Fruit fly (Drosophila melanogaster) whole organism, embryonic: ENCODE results near the gene PolA1.
A peak's percentile ranks its signal among the peaks of the same experiment; 100 is the strongest.

Experiments used
- B-H1 ChIP-seq: fragments of 200-800 bp; sonication (Bioruptor generic); IDR thresholded peaks from 3 replicates; pipeline ENCODE4 v1.3.6; 2022; ENCODE audit warnings: missing biosample characterization, missing genetic modification characterization
- Blimp-1 ChIP-seq: fragments of 200-800 bp; sonication (Bioruptor generic); optimal IDR thresholded peaks from 3 replicates; lab custom pipeline; 2018; ENCODE audit warnings: missing biosample characterization, missing genetic modification characterization, mild to moderate bottlenecking, moderate library complexity, missing genetic modification reagents
- CG11695 ChIP-seq: fragments of 200-800 bp; sonication (Bioruptor generic); IDR thresholded peaks from 3 replicates; pipeline ENCODE4 v1.3.6; 2022; ENCODE audit warnings: missing biosample characterization, missing genetic modification characterization
- CG13424 ChIP-seq: fragments of 200-800 bp; sonication (Bioruptor generic); optimal IDR thresholded peaks from 2 replicates; lab custom pipeline; 2019; ENCODE audit warnings: missing biosample characterization, mild to moderate bottlenecking, missing genetic modification characterization, moderate library complexity
- CG15011 ChIP-seq: fragments of 200-800 bp; sonication (Bioruptor generic); optimal IDR thresholded peaks from 3 replicates; lab custom pipeline; 2018; ENCODE audit warnings: missing biosample characterization, mild to moderate bottlenecking, missing genetic modification characterization
- CG17359 ChIP-seq: fragments of 200-800 bp; sonication (Bioruptor generic); optimal IDR thresholded peaks from 3 replicates; lab custom pipeline; 2018; ENCODE audit warnings: missing biosample characterization, mild to moderate bottlenecking, missing genetic modification characterization, moderate library complexity
- CG18262 ChIP-seq: fragments of 200-800 bp; optimal IDR thresholded peaks from 3 replicates; lab custom pipeline; 2019; ENCODE audit warnings: missing biosample characterization, mild to moderate bottlenecking, missing genetic modification characterization, moderate library complexity
- CG2889 ChIP-seq: fragments of 200-800 bp; sonication (Bioruptor generic); IDR thresholded peaks from 3 replicates; pipeline ENCODE4 v1.3.6; 2022; ENCODE audit warnings: missing biosample characterization, missing genetic modification characterization
- CG4730 ChIP-seq: fragments of 200-800 bp; sonication (Bioruptor generic); IDR thresholded peaks from 2 replicates; pipeline ENCODE4 v1.3.6; 2022; ENCODE audit warnings: missing biosample characterization, missing genetic modification characterization
- CG6689 ChIP-seq: fragments of 200-800 bp; sonication (Bioruptor generic); IDR thresholded peaks from 2 replicates; pipeline ENCODE4 v1.3.6; 2022; ENCODE audit warnings: missing biosample characterization, missing genetic modification characterization
- CG7786 ChIP-seq: fragments of 200-800 bp; sonication (Bioruptor generic); optimal IDR thresholded peaks from 2 replicates; lab custom pipeline; 2016; ENCODE audit warnings: missing biosample characterization, missing genetic modification characterization
- CG8388 ChIP-seq: fragments of 200-800 bp; sonication (Bioruptor generic); optimal IDR thresholded peaks from 2 replicates; lab custom pipeline; 2019; ENCODE audit warnings: missing biosample characterization, mild to moderate bottlenecking, missing genetic modification characterization, moderate library complexity
- CG8924 ChIP-seq: fragments of 200-800 bp; optimal IDR thresholded peaks from 3 replicates; lab custom pipeline; 2019; ENCODE audit warnings: missing biosample characterization, mild to moderate bottlenecking, missing genetic modification characterization, moderate library complexity
- CG9215 ChIP-seq: fragments of 200-800 bp; sonication (Bioruptor generic); IDR thresholded peaks from 2 replicates; pipeline ENCODE4 v1.3.6; 2022; ENCODE audit warnings: missing biosample characterization, missing genetic modification characterization
- CoRest ChIP-seq: fragments of 200-800 bp; sonication (Bioruptor generic); optimal IDR thresholded peaks from 3 replicates; lab custom pipeline; 2018; ENCODE audit warnings: missing biosample characterization, mild to moderate bottlenecking, missing genetic modification characterization, moderate library complexity
- CrebB ChIP-seq: fragments of 200-800 bp; sonication (Bioruptor generic); optimal IDR thresholded peaks from 3 replicates; lab custom pipeline; 2018; ENCODE audit warnings: missing biosample characterization, mild to moderate bottlenecking, missing genetic modification characterization
- D19A ChIP-seq: fragments of 200-800 bp; optimal IDR thresholded peaks from 3 replicates; lab custom pipeline; 2019; ENCODE audit warnings: missing biosample characterization, mild to moderate bottlenecking, missing genetic modification characterization, moderate library complexity
- D19B ChIP-seq: fragments of 200-800 bp; sonication (Bioruptor generic); optimal IDR thresholded peaks from 2 replicates; lab custom pipeline; 2017; ENCODE audit warnings: missing biosample characterization, mild to moderate bottlenecking, missing genetic modification characterization
- Drgx ChIP-seq: fragments of 200-800 bp; sonication (Bioruptor generic); IDR thresholded peaks from 2 replicates; pipeline ENCODE4 v1.3.6; 2022; ENCODE audit warnings: missing biosample characterization, missing genetic modification characterization
- ERR ChIP-seq: fragments of 200-800 bp; sonication (Bioruptor generic); optimal IDR thresholded peaks from 2 replicates; lab custom pipeline; 2016; ENCODE audit warnings: missing biosample characterization, missing genetic modification characterization
- Hmr ChIP-seq: fragments of 200-800 bp; sonication (Bioruptor generic); optimal IDR thresholded peaks from 3 replicates; lab custom pipeline; 2017; ENCODE audit warnings: mild to moderate bottlenecking, missing biosample characterization, missing genetic modification reagents, missing genetic modification characterization
- Hr3 ChIP-seq: fragments of 200-800 bp; sonication (Bioruptor generic); optimal IDR thresholded peaks from 3 replicates; lab custom pipeline; 2016; ENCODE audit warnings: missing biosample characterization, missing genetic modification characterization
- Jarid2 ChIP-seq: fragments of 200-800 bp; sonication (Bioruptor generic); optimal IDR thresholded peaks from 3 replicates; lab custom pipeline; 2017; ENCODE audit warnings: mild to moderate bottlenecking, missing biosample characterization, missing genetic modification reagents, missing genetic modification characterization
- Oli ChIP-seq: fragments of 200-800 bp; sonication (Bioruptor generic); optimal IDR thresholded peaks from 2 replicates; lab custom pipeline; 2018; ENCODE audit warnings: missing biosample characterization, mild to moderate bottlenecking, missing genetic modification characterization, moderate library complexity
- PHDP ChIP-seq: fragments of 200-800 bp; sonication (Bioruptor generic); optimal IDR thresholded peaks from 3 replicates; lab custom pipeline; 2018; ENCODE audit warnings: missing biosample characterization, mild to moderate bottlenecking, missing genetic modification characterization, moderate library complexity
- Side ChIP-seq: fragments of 200-800 bp; sonication (Bioruptor generic); optimal IDR thresholded peaks from 2 replicates; lab custom pipeline; 2016; ENCODE audit warnings: missing biosample characterization, missing genetic modification characterization
- Sox102F ChIP-seq: fragments of 200-800 bp; sonication (Bioruptor generic); optimal IDR thresholded peaks from 2 replicates; lab custom pipeline; 2018; ENCODE audit warnings: missing biosample characterization, mild to moderate bottlenecking, missing genetic modification characterization, moderate library complexity
- Xbp1 ChIP-seq: fragments of 200-800 bp; sonication (Bioruptor generic); optimal IDR thresholded peaks from 3 replicates; lab custom pipeline; 2016; ENCODE audit warnings: missing biosample characterization, mild to moderate bottlenecking, missing genetic modification characterization
- ato ChIP-seq: fragments of 200-800 bp; sonication (Bioruptor generic); IDR thresholded peaks from 2 replicates; pipeline ENCODE4 v1.3.6; 2022; ENCODE audit warnings: missing biosample characterization, missing genetic modification characterization; ENCODE audit not compliant: partially characterized antibody
- az2 ChIP-seq: fragments of 200-800 bp; sonication (Bioruptor generic); optimal IDR thresholded peaks from 3 replicates; lab custom pipeline; 2016; ENCODE audit warnings: missing biosample characterization, missing genetic modification characterization
- bbx ChIP-seq: fragments of 200-800 bp; sonication (Bioruptor generic); IDR thresholded peaks from 2 replicates; pipeline ENCODE4 v1.3.6; 2022; ENCODE audit warnings: missing biosample characterization, missing genetic modification characterization; ENCODE audit not compliant: partially characterized antibody
- bsh ChIP-seq, 2 experiments: fragments of 200-800 bp; sonication (Bioruptor generic); optimal IDR thresholded peaks; 2 replicates each; lab custom pipeline; 2017 to 2018; ENCODE audit warnings: mild to moderate bottlenecking in 2 of 2, missing biosample characterization in 2 of 2, missing genetic modification characterization in 2 of 2, moderate library complexity in 1 of 2
- ci ChIP-seq: fragments of 200-800 bp; sonication (Bioruptor generic); IDR thresholded peaks from 3 replicates; pipeline ENCODE4 v1.3.6; 2022; ENCODE audit warnings: missing biosample characterization, missing genetic modification characterization
- dmrt99B ChIP-seq: fragments of 200-800 bp; sonication (Bioruptor generic); optimal IDR thresholded peaks from 2 replicates; lab custom pipeline; 2018; ENCODE audit warnings: missing biosample characterization, mild to moderate bottlenecking, missing genetic modification characterization, moderate library complexity
- dpn ChIP-seq, 2 experiments: fragments of 200-800 bp; sonication (Bioruptor generic); optimal IDR thresholded peaks; 3 replicates each; lab custom pipeline; 2016; ENCODE audit warnings: missing biosample characterization in 2 of 2, missing genetic modification characterization in 2 of 2
- esg ChIP-seq: fragments of 200-800 bp; sonication (Bioruptor generic); conservative IDR thresholded peaks from 2 replicates; pipeline ENCODE4 v1.3.6; 2022; ENCODE audit warnings: missing biosample characterization, missing genetic modification characterization
- grau ChIP-seq: fragments of 200-800 bp; optimal IDR thresholded peaks from 3 replicates; lab custom pipeline; 2019; ENCODE audit warnings: missing biosample characterization, mild to moderate bottlenecking, missing genetic modification characterization, moderate library complexity
- grn ChIP-seq: fragments of 200-800 bp; sonication (Bioruptor generic); optimal IDR thresholded peaks from 3 replicates; lab custom pipeline; 2017; ENCODE audit warnings: missing biosample characterization, missing genetic modification characterization
- lab ChIP-seq: fragments of 200-800 bp; sonication (Bioruptor generic); optimal IDR thresholded peaks from 3 replicates; lab custom pipeline; 2017; ENCODE audit warnings: missing biosample characterization, missing genetic modification characterization, mild to moderate bottlenecking, moderate library complexity, missing genetic modification reagents
- lmd ChIP-seq: fragments of 200-800 bp; sonication (Bioruptor generic); IDR thresholded peaks from 2 replicates; pipeline ENCODE4 v1.3.6; 2022; ENCODE audit warnings: missing biosample characterization, missing genetic modification characterization
- phol ChIP-seq: fragments of 200-800 bp; sonication (Bioruptor generic); optimal IDR thresholded peaks from 3 replicates; lab custom pipeline; 2018; ENCODE audit warnings: missing biosample characterization, mild to moderate bottlenecking, missing genetic modification characterization, moderate library complexity
- sc ChIP-seq, 3 experiments: fragments of >200 bp in 2 of 3; fragments of 200-800 bp in 1 of 3; sonication (Bioruptor generic) in 1 of 3; optimal IDR thresholded peaks; 2 replicates in 2 of 3; 3 replicates in 1 of 3; lab custom pipeline; 2017; ENCODE audit warnings: mild to moderate bottlenecking in 1 of 3, missing biosample characterization in 1 of 3, missing genetic modification characterization in 1 of 3, missing genetic modification reagents in 1 of 3
- sens ChIP-seq: fragments of 200-800 bp; sonication (Bioruptor generic); peaks from one replicate; lab custom pipeline; 2016; ENCODE audit warnings: missing biosample characterization, missing genetic modification characterization
- tgo ChIP-seq: fragments of 200-800 bp; sonication (Bioruptor generic); IDR thresholded peaks from 3 replicates; pipeline ENCODE4 v1.3.6; 2022; ENCODE audit warnings: missing biosample characterization, missing genetic modification characterization
- vvl ChIP-seq: fragments of 200-800 bp; sonication (Bioruptor generic); IDR thresholded peaks from 2 replicates; pipeline ENCODE4 v1.3.6; 2022; ENCODE audit warnings: missing biosample characterization, missing genetic modification characterization

The PolA1 gene

dm6 chr3R:21719420-21719933, 47.9 kb upstream of the PolA1 start, which contains the start of gene CG31176 (continued):
- TF ChIP-seq ato (GFP tag; lab: Robert Waterston, UW) (0 out of 2 replicates have a peak, but pooled peaks have one; percentile 23), Jarid2 (GFP tag; lab: Kevin White, UChicago) (peak; percentile 89), bbx (GFP tag; lab: Robert Waterston, UW) (peak; percentile 44; the same call in 1 of the 2 replicates)

dm6 chr3R:21704439-21704838, 32.9 kb upstream of the PolA1 start:
- TF ChIP-seq sc (optimal IDR thresholded peaks at IDR 0.05; lab: Kevin White, UChicago) (no peak), sc (GFP tag; optimal IDR thresholded peaks at IDR 0.05; lab: Kevin White, UChicago) (no peak), CG7786 (GFP tag; lab: Kevin White, UChicago) (no peak), Drgx (GFP tag; lab: Robert Waterston, UW) (peak; percentile 30; the same call in 1 of the 2 replicates), CG15011 (GFP tag; lab: Kevin White, UChicago) (no peak), CG2889 (GFP tag; lab: Robert Waterston, UW) (0 out of 3 replicates have a peak, but pooled peaks have one; percentile 13), D19B (no peak)

DNA sequence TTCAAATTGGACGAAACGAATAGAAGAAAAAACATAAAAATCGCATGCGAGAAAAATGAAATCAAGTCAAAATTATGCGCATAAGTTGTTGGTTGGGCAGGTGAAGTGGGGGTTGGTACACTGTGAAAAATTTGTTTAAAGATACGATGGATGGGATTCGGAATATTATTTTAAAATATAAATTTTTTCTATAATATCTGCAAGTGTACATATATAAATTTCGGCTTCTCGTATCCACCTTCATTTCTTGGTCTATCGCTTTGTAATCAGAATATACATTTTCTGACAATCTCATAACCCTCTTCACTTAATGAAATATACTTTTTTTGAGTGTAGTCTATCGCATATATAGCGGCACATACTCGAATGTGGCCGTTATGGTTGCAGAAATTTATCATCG, 31.8 kb upstream of the PolA1 start:
- TF ChIP-seq bsh (GFP tag; optimal IDR thresholded peaks at IDR 0.05; lab: Kevin White, UChicago) = peak in 1 of 2 experiments; percentile 6
- TF ChIP-seq Sox102F (GFP tag; lab: Kevin White, UChicago) = peak; percentile 69
- peak; percentile 77 for TF ChIP-seq vvl (GFP tag; lab: Robert Waterston, UW)
- no peak for TF ChIP-seq CG4730 (GFP tag; lab: Robert Waterston, UW)
- TF ChIP-seq PHDP = peak; percentile 8
- 0 out of 2 replicates have a peak, but pooled peaks have one; percentile 22 for TF ChIP-seq esg
- 0 out of 3 replicates have a peak, but pooled peaks have one; percentile 15 for TF ChIP-seq CG11695 (GFP tag; lab: Robert Waterston, UW)
- TF ChIP-seq CoRest = peak; percentile 28
- peak; percentile 57 for TF ChIP-seq dmrt99B (tag; lab: Kevin White, UChicago)
- TF ChIP-seq dpn (GFP tag; optimal IDR thresholded peaks at IDR 0.05; lab: Kevin White, UChicago) = peak in 1 of 2 experiments; percentile 6
- TF ChIP-seq Blimp-1 (GFP tag; lab: Kevin White, UChicago) = peak; percentile 30
- peak; percentile 32 for TF ChIP-seq CG18262
- TF ChIP-seq grau (tag; lab: Kevin White, UChicago) = peak; percentile 36
- TF ChIP-seq CrebB (tag; lab: Kevin White, UChicago) = no peak
- peak; percentile 41 for TF ChIP-seq phol (tag; lab: Kevin White, UChicago)
- TF ChIP-seq tgo (GFP tag; lab: Robert Waterston, UW) = peak; percentile 17; the same call in 1 of the 3 replicates
- 0 out of 3 replicates have a peak, but pooled peaks have one; percentile 28 for TF ChIP-seq ci (GFP tag; lab: Robert Waterston, UW)
- TF ChIP-seq az2 = peak; percentile 40
- TF ChIP-seq Drgx (GFP tag; lab: Robert Waterston, UW) = peak; percentile 61
- TF ChIP-seq CG8924 = peak; percentile 7
- TF ChIP-seq B-H1 (GFP tag; lab: Robert Waterston, UW) = no peak
- peak; percentile 32 for TF ChIP-seq CG17359 (tag; lab: Kevin White, UChicago)
- no peak for TF ChIP-seq Hmr (GFP tag; lab: Kevin White, UChicago)
- peak; percentile 61 for TF ChIP-seq sens (GFP tag; lab: Kevin White, UChicago)
- no peak for TF ChIP-seq CG9215
- TF ChIP-seq CG8388 = peak; percentile 2
- TF ChIP-seq D19A (tag; lab: Kevin White, UChicago) = peak; percentile 6
- TF ChIP-seq Side (GFP tag; lab: Kevin White, UChicago) = no peak
- peak; percentile 46 for TF ChIP-seq lab (GFP tag; lab: Kevin White, UChicago)
- peak; percentile 17 for TF ChIP-seq Xbp1 (GFP tag; lab: Kevin White, UChicago)
- no peak for TF ChIP-seq ERR
- peak; percentile 32 for TF ChIP-seq CG13424 (tag; lab: Kevin White, UChicago)
- TF ChIP-seq Hr3 (GFP tag; lab: Kevin White, UChicago) = peak; percentile 4
- no peak for TF ChIP-seq CG7786 (GFP tag; lab: Kevin White, UChicago)
- TF ChIP-seq grn = no peak
- TF ChIP-seq CG6689 (GFP tag; lab: Robert Waterston, UW) = 0 out of 2 replicates have a peak, but pooled peaks have one; percentile 18
- peak; percentile 52 for TF ChIP-seq Oli
- TF ChIP-seq lmd (GFP tag; lab: Robert Waterston, UW) = no peak
